Worm (Caenorhabditis elegans) whole organism, late embryonic: ENCODE results near the gene gst-28.

ENCODE experiments used
- C38D4.7 ChIP-seq: fragments of 200-800 bp; sonication (Bioruptor generic); optimal IDR thresholded peaks from 2 replicates; lab custom pipeline; 2018; ENCODE audit warnings: mild to moderate bottlenecking, missing genetic modification characterization, moderate library complexity, missing compliant biosample characterization
- F13H6.1 ChIP-seq: sonication (generic microtip); optimal IDR thresholded peaks from 2 replicates; lab custom pipeline; 2016; ENCODE audit warnings: missing genetic modification characterization, missing compliant biosample characterization
- K02D7.2 ChIP-seq: sonication (generic microtip); optimal IDR thresholded peaks from 2 replicates; lab custom pipeline; 2017; ENCODE audit warnings: mild to moderate bottlenecking, missing genetic modification characterization, missing compliant biosample characterization
- K09A11.1 ChIP-seq: sonication (generic microtip); optimal IDR thresholded peaks from 2 replicates; lab custom pipeline; 2017; ENCODE audit warnings: antibody characterized with exemption, mild to moderate bottlenecking, missing genetic modification characterization, missing compliant biosample characterization; ENCODE audit not compliant: insufficient read depth
- T23F11.4 ChIP-seq: fragments of 200-800 bp; sonication (Bioruptor generic); optimal IDR thresholded peaks from 2 replicates; lab custom pipeline; 2018; ENCODE audit warnings: mild to moderate bottlenecking, missing genetic modification characterization, missing compliant biosample characterization
- ahr-1 ChIP-seq: sonication (generic microtip); optimal IDR thresholded peaks from 2 replicates; lab custom pipeline; 2016; ENCODE audit warnings: missing genetic modification characterization, missing compliant biosample characterization
- ama-1 ChIP-seq: fragments of 150-350 bp; optimal IDR thresholded peaks from 2 replicates; lab custom pipeline; 2014
- ceh-18 ChIP-seq: sonication (generic microtip); optimal IDR thresholded peaks from 2 replicates; lab custom pipeline; 2016; ENCODE audit warnings: missing genetic modification characterization, missing compliant biosample characterization
- ceh-2 ChIP-seq: sonication (generic microtip); optimal IDR thresholded peaks from 2 replicates; lab custom pipeline; 2016; ENCODE audit warnings: missing genotype, missing genetic modification characterization, missing compliant biosample characterization
- ceh-22 ChIP-seq: sonication (generic microtip); optimal IDR thresholded peaks from 2 replicates; lab custom pipeline; 2017; ENCODE audit warnings: missing biosample characterization, missing genetic modification characterization
- ceh-31 ChIP-seq: sonication (generic microtip); optimal IDR thresholded peaks from 2 replicates; lab custom pipeline; 2016; ENCODE audit warnings: missing genetic modification characterization, missing compliant biosample characterization
- ceh-34 ChIP-seq: sonication (generic microtip); optimal IDR thresholded peaks from 2 replicates; lab custom pipeline; 2016; ENCODE audit warnings: mild to moderate bottlenecking, missing genetic modification characterization, missing compliant biosample characterization
- che-1 ChIP-seq: sonication (generic microtip); optimal IDR thresholded peaks from 2 replicates; lab custom pipeline; 2016; ENCODE audit warnings: mild to moderate bottlenecking, missing genetic modification characterization, missing compliant biosample characterization
- dve-1 ChIP-seq: sonication (generic microtip); optimal IDR thresholded peaks from 2 replicates; lab custom pipeline; 2017; ENCODE audit warnings: antibody characterized with exemption, mild to moderate bottlenecking, missing genetic modification characterization, missing compliant biosample characterization
- elt-4 ChIP-seq: sonication (generic microtip); optimal IDR thresholded peaks from 2 replicates; lab custom pipeline; 2016; ENCODE audit warnings: missing genetic modification characterization, missing compliant biosample characterization
- fkh-10 ChIP-seq: fragments of 150-350 bp; optimal IDR thresholded peaks from 2 replicates; lab custom pipeline; 2014; ENCODE audit warnings: missing biosample characterization, missing genetic modification reagents, missing genetic modification characterization
- fkh-6 ChIP-seq: sonication (generic microtip); optimal IDR thresholded peaks from 2 replicates; lab custom pipeline; 2016; ENCODE audit warnings: missing genetic modification characterization, missing compliant biosample characterization
- hlh-13 ChIP-seq: fragments of 200-800 bp; sonication (Bioruptor generic); optimal IDR thresholded peaks from 2 replicates; lab custom pipeline; 2018; ENCODE audit warnings: mild to moderate bottlenecking, missing genetic modification characterization, missing compliant biosample characterization
- hlh-15 ChIP-seq: sonication (generic microtip); optimal IDR thresholded peaks from 2 replicates; lab custom pipeline; 2016; ENCODE audit warnings: missing genetic modification characterization, missing compliant biosample characterization
- hlh-30 ChIP-seq: sonication (generic microtip); optimal IDR thresholded peaks from 2 replicates; lab custom pipeline; 2017; ENCODE audit warnings: antibody characterized with exemption, missing genetic modification characterization, missing compliant biosample characterization; ENCODE audit not compliant: insufficient read depth
- hlh-6 ChIP-seq: sonication (generic microtip); optimal IDR thresholded peaks from 2 replicates; lab custom pipeline; 2016; ENCODE audit warnings: missing genotype, missing genetic modification characterization, missing compliant biosample characterization
- hlh-8 ChIP-seq: sonication (generic microtip); optimal IDR thresholded peaks from 2 replicates; lab custom pipeline; 2016; ENCODE audit warnings: missing genotype, missing genetic modification characterization, missing compliant biosample characterization
- madf-2 ChIP-seq: sonication (generic microtip); optimal IDR thresholded peaks from 2 replicates; lab custom pipeline; 2017; ENCODE audit warnings: missing genetic modification characterization, missing compliant biosample characterization
- nfya-1 ChIP-seq: sonication (generic microtip); optimal IDR thresholded peaks from 2 replicates; lab custom pipeline; 2017; ENCODE audit warnings: missing genetic modification characterization, mild to moderate bottlenecking, missing compliant biosample characterization, antibody characterized with exemption, moderate library complexity
- nhr-232 ChIP-seq: sonication (generic microtip); optimal IDR thresholded peaks from 2 replicates; lab custom pipeline; 2016; ENCODE audit warnings: missing genetic modification characterization, missing compliant biosample characterization
- pat-9 ChIP-seq: fragments of 200-800 bp; sonication (Bioruptor generic); optimal IDR thresholded peaks from 2 replicates; lab custom pipeline; 2018; ENCODE audit warnings: mild to moderate bottlenecking, missing genetic modification characterization, moderate library complexity, missing compliant biosample characterization
- pax-1 ChIP-seq: fragments of 150-350 bp; optimal IDR thresholded peaks from 2 replicates; lab custom pipeline; 2014; ENCODE audit warnings: missing biosample characterization, missing genetic modification characterization
- pha-2 ChIP-seq: sonication (generic microtip); optimal IDR thresholded peaks from 2 replicates; lab custom pipeline; 2017; ENCODE audit warnings: mild to moderate bottlenecking, missing genetic modification characterization, missing compliant biosample characterization
- pha-4 ChIP-seq: fragments of 150-350 bp; optimal IDR thresholded peaks from 2 replicates; lab custom pipeline; 2018; ENCODE audit warnings: missing biosample characterization, missing genetic modification reagents, missing genetic modification characterization
- pqm-1 ChIP-seq: sonication (generic microtip); optimal IDR thresholded peaks from 2 replicates; lab custom pipeline; 2016; ENCODE audit warnings: missing genetic modification characterization, missing compliant biosample characterization
- ref-2 ChIP-seq: sonication (generic microtip); optimal IDR thresholded peaks from 2 replicates; lab custom pipeline; 2016; ENCODE audit warnings: missing genetic modification characterization, missing compliant biosample characterization
- rnt-1 ChIP-seq: sonication (generic microtip); optimal IDR thresholded peaks from 2 replicates; lab custom pipeline; 2016; ENCODE audit warnings: missing genetic modification characterization, missing compliant biosample characterization
- sox-4 ChIP-seq: sonication (generic microtip); optimal IDR thresholded peaks from 2 replicates; lab custom pipeline; 2017; ENCODE audit warnings: mild to moderate bottlenecking, missing genetic modification characterization, inconsistent platforms, missing compliant biosample characterization
- syd-9 ChIP-seq: sonication (generic microtip); optimal IDR thresholded peaks from 2 replicates; lab custom pipeline; 2016; ENCODE audit warnings: mild to moderate bottlenecking, missing genetic modification characterization, moderate library complexity, missing compliant biosample characterization
- tbx-2 ChIP-seq: sonication (generic microtip); optimal IDR thresholded peaks from 2 replicates; lab custom pipeline; 2016; ENCODE audit warnings: missing genetic modification characterization, missing compliant biosample characterization
- tbx-7 ChIP-seq: sonication (generic microtip); optimal IDR thresholded peaks from 2 replicates; lab custom pipeline; 2016; ENCODE audit warnings: missing genotype, missing genetic modification characterization, missing compliant biosample characterization
- unc-42 ChIP-seq: sonication (generic microtip); optimal IDR thresholded peaks from 2 replicates; lab custom pipeline; 2016; ENCODE audit warnings: missing genotype, missing genetic modification characterization, missing compliant biosample characterization
- zip-5 ChIP-seq: sonication (generic microtip); optimal IDR thresholded peaks from 2 replicates; lab custom pipeline; 2016; ENCODE audit warnings: missing genetic modification characterization, missing compliant biosample characterization

The gst-28 gene

DNA sequence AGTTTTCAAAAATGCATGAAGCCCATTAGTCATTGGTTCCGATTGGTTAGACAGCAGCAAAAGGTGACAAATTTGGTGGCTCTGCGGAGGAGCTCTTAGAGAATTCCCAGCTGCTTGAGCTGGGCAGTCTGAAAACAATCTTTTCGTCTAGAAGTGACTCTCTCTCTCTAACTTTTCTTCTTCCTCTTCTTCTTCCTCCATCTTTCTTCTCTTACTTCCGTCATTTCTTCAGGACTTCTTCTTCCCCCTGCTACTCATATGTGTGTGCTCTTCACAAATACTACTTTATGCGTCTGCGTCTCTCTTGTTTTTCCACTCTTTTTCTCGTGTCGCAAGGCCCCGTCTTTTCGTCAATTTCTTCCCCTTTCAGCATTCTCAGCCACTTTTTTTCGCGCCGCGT, 22.6 kb upstream of the gst-28 start:
- TF ChIP-seq tbx-7 (tag; lab: Kevin White, UChicago) (no peak), nfya-1 (tag; lab: Kevin White, UChicago) (peak; percentile 6), ceh-31 (tag; lab: Kevin White, UChicago) (peak; percentile 15), unc-42 (tag; lab: Kevin White, UChicago) (peak; percentile 60)

ce11 chrII:15185289-15185688, 17.9 kb upstream of the gst-28 start, which contains the start of gene gst-35:
gst-35 (minus strand) TSS chrII:15185389.
- no peak for TF ChIP-seq T23F11.4 (GFP tag; lab: Kevin White, UChicago)
- TF ChIP-seq ceh-34 (tag; lab: Kevin White, UChicago): no peak
- no peak for TF ChIP-seq hlh-15 (tag; lab: Kevin White, UChicago)
- TF ChIP-seq nhr-232 (tag; lab: Kevin White, UChicago): no peak
- TF ChIP-seq F13H6.1 (tag; lab: Kevin White, UChicago): no peak
- no peak for TF ChIP-seq pax-1 (tag; lab: Kevin White, UChicago)
- TF ChIP-seq dve-1 (tag; lab: Kevin White, UChicago): no peak
- TF ChIP-seq ref-2: no peak
- no peak for TF ChIP-seq ahr-1 (tag; lab: Kevin White, UChicago)
- no peak for TF ChIP-seq sox-4 (tag; lab: Kevin White, UChicago)
- TF ChIP-seq ceh-22 (tag; lab: Kevin White, UChicago): no peak
- TF ChIP-seq K02D7.2 (tag; lab: Kevin White, UChicago): no peak
- TF ChIP-seq rnt-1 (tag; lab: Kevin White, UChicago): no peak
- no peak for TF ChIP-seq ama-1 (lab: Kevin White, UChicago)
- TF ChIP-seq hlh-30 (tag; lab: Kevin White, UChicago): no peak
- no peak for TF ChIP-seq ceh-18
- no peak for TF ChIP-seq tbx-2 (tag; lab: Kevin White, UChicago)
- no peak for TF ChIP-seq pha-4 (tag; lab: Kevin White, UChicago)
- no peak for TF ChIP-seq nfya-1 (tag; lab: Kevin White, UChicago)
- no peak for TF ChIP-seq elt-4 (tag; lab: Kevin White, UChicago)

ce11 chrII:15183139-15183538, 15.8 kb upstream of the gst-28 start, which contains the start of gene gst-34:
gst-34 (minus strand) TSS chrII:15183239.
- TF ChIP-seq hlh-13 (GFP tag; lab: Kevin White, UChicago): no peak
- no peak for TF ChIP-seq hlh-6 (tag; lab: Kevin White, UChicago)
- TF ChIP-seq pqm-1 (tag; lab: Kevin White, UChicago): no peak
- no peak for TF ChIP-seq ama-1 (lab: Kevin White, UChicago)
- TF ChIP-seq rnt-1 (tag; lab: Kevin White, UChicago): no peak
- no peak for TF ChIP-seq pha-2 (tag; lab: Kevin White, UChicago)
- no peak for TF ChIP-seq madf-2 (tag; lab: Kevin White, UChicago)
- no peak for TF ChIP-seq pax-1 (tag; lab: Kevin White, UChicago)
- TF ChIP-seq syd-9 (tag; lab: Kevin White, UChicago): no peak
- TF ChIP-seq unc-42 (tag; lab: Kevin White, UChicago): no peak

ce11 chrII:15178494-15178893, 11.1 kb upstream of the gst-28 start, which contains the start of gene gst-32:
gst-32 (minus strand) TSS chrII:15178594.
- TF ChIP-seq fkh-6 (tag; lab: Kevin White, UChicago) (no peak), pha-4 (tag; lab: Kevin White, UChicago) (no peak), rnt-1 (tag; lab: Kevin White, UChicago) (no peak), zip-5 (tag; lab: Kevin White, UChicago) (no peak), fkh-10 (GFP tag; lab: Kevin White, UChicago) (no peak), hlh-8 (tag; lab: Kevin White, UChicago) (no peak), ceh-2 (tag; lab: Kevin White, UChicago) (no peak), tbx-2 (tag; lab: Kevin White, UChicago) (no peak), syd-9 (tag; lab: Kevin White, UChicago) (no peak), pat-9 (tag; lab: Kevin White, UChicago) (no peak), tbx-7 (tag; lab: Kevin White, UChicago) (no peak), C38D4.7 (no peak), K09A11.1 (no peak), che-1 (tag; lab: Kevin White, UChicago) (no peak), elt-4 (tag; lab: Kevin White, UChicago) (no peak), hlh-6 (tag; lab: Kevin White, UChicago) (no peak)
